Fruit fly (Drosophila melanogaster) whole organism, embryonic: ENCODE measurements around the gene Obp83g.

Experiments
- Antp ChIP-seq: fragments of 200-800 bp; sonication (Bioruptor generic); optimal IDR thresholded peaks from 3 replicates; lab custom pipeline; 2016; ENCODE audit warnings: missing biosample characterization, missing genetic modification characterization
- BEAF-32 ChIP-seq: fragments of 200-800 bp; sonication (Bioruptor generic); optimal IDR thresholded peaks from 3 replicates; lab custom pipeline; 2017; ENCODE audit warnings: missing biosample characterization, missing genetic modification characterization, mild to moderate bottlenecking, moderate library complexity, missing genetic modification reagents
- Bdp1 ChIP-seq: fragments of 200-800 bp; sonication (Bioruptor generic); optimal IDR thresholded peaks from 3 replicates; lab custom pipeline; 2016; ENCODE audit warnings: missing biosample characterization, missing genetic modification characterization
- C15 ChIP-seq: fragments of 200-800 bp; sonication (Bioruptor generic); IDR thresholded peaks from 3 replicates; pipeline ENCODE4 v1.3.6; 2022; ENCODE audit warnings: missing biosample characterization, missing genetic modification characterization
- CG10267 ChIP-seq: fragments of 200-800 bp; sonication (Bioruptor generic); optimal IDR thresholded peaks from 2 replicates; lab custom pipeline; 2018; ENCODE audit warnings: missing biosample characterization, mild to moderate bottlenecking, missing genetic modification characterization, moderate library complexity
- CG10274 ChIP-seq: fragments of 200-800 bp; sonication (Bioruptor generic); optimal IDR thresholded peaks from 3 replicates; lab custom pipeline; 2017; ENCODE audit warnings: missing biosample characterization, mild to moderate bottlenecking, missing genetic modification characterization
- CG12236 ChIP-seq: fragments of 200-800 bp; sonication (Bioruptor generic); optimal IDR thresholded peaks from 2 replicates; lab custom pipeline; 2016; ENCODE audit warnings: missing biosample characterization, missing genetic modification characterization
- CG13123 ChIP-seq: fragments of 200-800 bp; sonication (Bioruptor generic); optimal IDR thresholded peaks from 2 replicates; lab custom pipeline; 2016; ENCODE audit warnings: missing biosample characterization, missing genetic modification characterization
- CG13296 ChIP-seq: fragments of 200-800 bp; sonication (Bioruptor generic); optimal IDR thresholded peaks from 3 replicates; lab custom pipeline; 2018; ENCODE audit warnings: missing biosample characterization, mild to moderate bottlenecking, missing genetic modification characterization
- CG14710 ChIP-seq: fragments of 200-800 bp; sonication (Bioruptor generic); optimal IDR thresholded peaks from 3 replicates; lab custom pipeline; 2019; ENCODE audit warnings: missing biosample characterization, mild to moderate bottlenecking, missing genetic modification characterization, moderate library complexity
- CG16813 ChIP-seq: fragments of 200-800 bp; sonication (Bioruptor generic); IDR thresholded peaks from 3 replicates; pipeline ENCODE4 v1.3.6; 2022; ENCODE audit warnings: missing biosample characterization, missing genetic modification characterization; ENCODE audit not compliant: partially characterized antibody
- CG17385 ChIP-seq: fragments of 200-800 bp; sonication (Bioruptor generic); optimal IDR thresholded peaks from 3 replicates; lab custom pipeline; 2018; ENCODE audit warnings: missing biosample characterization, mild to moderate bottlenecking, missing genetic modification characterization
- CG33557 ChIP-seq: fragments of 200-800 bp; sonication (Bioruptor generic); optimal IDR thresholded peaks from 2 replicates; lab custom pipeline; 2019; ENCODE audit warnings: missing biosample characterization, mild to moderate bottlenecking, missing genetic modification characterization, moderate library complexity
- CG4404 ChIP-seq: fragments of 200-800 bp; sonication (Bioruptor generic); IDR thresholded peaks from 2 replicates; pipeline ENCODE4 v1.3.6; 2022; ENCODE audit warnings: missing biosample characterization, missing genetic modification characterization
- CG4730 ChIP-seq: fragments of 200-800 bp; sonication (Bioruptor generic); IDR thresholded peaks from 2 replicates; pipeline ENCODE4 v1.3.6; 2022; ENCODE audit warnings: missing biosample characterization, missing genetic modification characterization
- CG5245 ChIP-seq: fragments of 200-800 bp; sonication (Bioruptor generic); optimal IDR thresholded peaks from 3 replicates; lab custom pipeline; 2016; ENCODE audit warnings: missing biosample characterization, missing genetic modification characterization
- CG6854 ChIP-seq: fragments of 200-800 bp; sonication (Bioruptor generic); optimal IDR thresholded peaks from 3 replicates; lab custom pipeline; 2017; ENCODE audit warnings: missing biosample characterization, mild to moderate bottlenecking, missing genetic modification characterization
- CG9215 ChIP-seq: fragments of 200-800 bp; sonication (Bioruptor generic); IDR thresholded peaks from 2 replicates; pipeline ENCODE4 v1.3.6; 2022; ENCODE audit warnings: missing biosample characterization, missing genetic modification characterization
- CG9727 ChIP-seq: fragments of 200-800 bp; sonication (Bioruptor generic); optimal IDR thresholded peaks from 3 replicates; lab custom pipeline; 2017; ENCODE audit warnings: missing biosample characterization, mild to moderate bottlenecking, missing genetic modification characterization
- CG9876 ChIP-seq: fragments of 200-800 bp; sonication (Bioruptor generic); optimal IDR thresholded peaks from 2 replicates; lab custom pipeline; 2016; ENCODE audit warnings: missing biosample characterization, missing genetic modification characterization
- Chrac-16 ChIP-seq: fragments of 200-800 bp; sonication (Bioruptor generic); optimal IDR thresholded peaks from 3 replicates; lab custom pipeline; 2016; ENCODE audit warnings: missing biosample characterization, missing genetic modification characterization
- Dref ChIP-seq: fragments of 200-800 bp; sonication (Bioruptor generic); IDR thresholded peaks from 2 replicates; pipeline ENCODE4 v1.3.6; 2022; ENCODE audit warnings: missing biosample characterization, missing genetic modification characterization
- GATAe ChIP-seq: fragments of 200-800 bp; sonication (Bioruptor generic); conservative IDR thresholded peaks from 2 replicates; pipeline ENCODE4 v1.3.6; 2022; ENCODE audit warnings: missing biosample characterization, missing genetic modification characterization
- Hsf ChIP-seq: fragments of 200-800 bp; sonication (Bioruptor generic); optimal IDR thresholded peaks from 3 replicates; lab custom pipeline; 2016; ENCODE audit warnings: missing biosample characterization, missing genetic modification characterization
- Mes4 ChIP-seq: fragments of 200-800 bp; sonication (Bioruptor generic); optimal IDR thresholded peaks from 2 replicates; lab custom pipeline; 2016; ENCODE audit warnings: missing biosample characterization, missing genetic modification characterization
- Nf-YA ChIP-seq: fragments of 200-800 bp; sonication (Bioruptor generic); IDR thresholded peaks from 2 replicates; pipeline ENCODE4 v1.3.6; 2022; ENCODE audit warnings: missing biosample characterization, missing genetic modification characterization
- Ravus ChIP-seq: fragments of 200-800 bp; sonication (Bioruptor generic); IDR thresholded peaks from 2 replicates; pipeline ENCODE4 v1.3.6; 2022; ENCODE audit warnings: missing biosample characterization, missing genetic modification characterization
- Rfx ChIP-seq: fragments of 200-800 bp; sonication (Bioruptor generic); IDR thresholded peaks from 2 replicates; pipeline ENCODE4 v1.3.6; 2022; ENCODE audit warnings: missing biosample characterization, missing genetic modification characterization
- Scr ChIP-seq: fragments of 200-800 bp; sonication (Bioruptor generic); IDR thresholded peaks from 2 replicates; pipeline ENCODE4 v1.3.6; 2022; ENCODE audit warnings: missing biosample characterization, missing genetic modification characterization; ENCODE audit not compliant: partially characterized antibody
- Sin3A ChIP-seq: fragments of >200 bp; optimal IDR thresholded peaks from 2 replicates; lab custom pipeline; 2018
- Sry-δ ChIP-seq: fragments of 200-800 bp; sonication (Bioruptor generic); optimal IDR thresholded peaks from 2 replicates; lab custom pipeline; 2016; ENCODE audit warnings: missing biosample characterization, missing genetic modification characterization
- Trl ChIP-seq, 3 experiments: fragments of >200 bp in 2 of 3; fragments of 200-800 bp in 1 of 3; sonication (Bioruptor generic) in 1 of 3; optimal IDR thresholded peaks; 2 replicates in 1 of 3; 3 replicates in 2 of 3; lab custom pipeline; 2016 to 2017; ENCODE audit warnings: missing biosample characterization in 1 of 3, missing genetic modification characterization in 1 of 3
- cato ChIP-seq: fragments of 200-800 bp; sonication (Bioruptor generic); optimal IDR thresholded peaks from 2 replicates; lab custom pipeline; 2016; ENCODE audit warnings: missing biosample characterization, missing genetic modification characterization, borderline replicate concordance
- chm ChIP-seq: fragments of 200-800 bp; sonication (Bioruptor generic); IDR thresholded peaks from 2 replicates; pipeline ENCODE4 v1.3.6; 2022; ENCODE audit warnings: missing biosample characterization, missing genetic modification characterization
- dpn ChIP-seq, 2 experiments: fragments of 200-800 bp; sonication (Bioruptor generic); optimal IDR thresholded peaks; 3 replicates each; lab custom pipeline; 2016; ENCODE audit warnings: missing biosample characterization in 2 of 2, missing genetic modification characterization in 2 of 2
- esg ChIP-seq: fragments of 200-800 bp; sonication (Bioruptor generic); conservative IDR thresholded peaks from 2 replicates; pipeline ENCODE4 v1.3.6; 2022; ENCODE audit warnings: missing biosample characterization, missing genetic modification characterization
- ftz-f1 ChIP-seq: fragments of 200-800 bp; sonication (Bioruptor generic); optimal IDR thresholded peaks from 2 replicates; lab custom pipeline; 2016; ENCODE audit warnings: missing biosample characterization, missing genetic modification characterization
- gsb ChIP-seq: fragments of 200-800 bp; sonication (Bioruptor generic); IDR thresholded peaks from 2 replicates; pipeline ENCODE4 v1.3.6; 2022; ENCODE audit warnings: missing biosample characterization, missing genetic modification characterization
- gsb-n ChIP-seq: fragments of 200-800 bp; sonication (Bioruptor generic); optimal IDR thresholded peaks from 3 replicates; lab custom pipeline; 2018; ENCODE audit warnings: missing biosample characterization, mild to moderate bottlenecking, missing genetic modification characterization
- gt ChIP-seq: fragments of 200-800 bp; sonication (Bioruptor generic); IDR thresholded peaks from 2 replicates; pipeline ENCODE4 v1.3.6; 2022; ENCODE audit warnings: missing biosample characterization, missing genetic modification characterization
- maf-S ChIP-seq: fragments of 200-800 bp; sonication (Bioruptor generic); optimal IDR thresholded peaks from 2 replicates; lab custom pipeline; 2016; ENCODE audit warnings: missing biosample characterization, missing genetic modification characterization
- nau ChIP-seq: fragments of 200-800 bp; sonication (Bioruptor generic); optimal IDR thresholded peaks from 3 replicates; lab custom pipeline; 2017; ENCODE audit warnings: missing biosample characterization, mild to moderate bottlenecking, missing genetic modification characterization, missing genetic modification reagents
- oc ChIP-seq: fragments of 200-800 bp; sonication (Bioruptor generic); optimal IDR thresholded peaks from 2 replicates; lab custom pipeline; 2018; ENCODE audit warnings: missing biosample characterization, mild to moderate bottlenecking, missing genetic modification characterization, moderate library complexity
- onecut ChIP-seq: fragments of 200-800 bp; sonication (Bioruptor generic); IDR thresholded peaks from 2 replicates; pipeline ENCODE4 v1.3.6; 2022; ENCODE audit warnings: missing biosample characterization, missing genetic modification characterization
- p53 ChIP-seq: fragments of 200-800 bp; sonication (Bioruptor generic); optimal IDR thresholded peaks from 2 replicates; lab custom pipeline; 2016; ENCODE audit warnings: missing biosample characterization, missing genetic modification characterization
- pum ChIP-seq: fragments of 200-800 bp; sonication (Bioruptor generic); optimal IDR thresholded peaks from 2 replicates; lab custom pipeline; 2016; ENCODE audit warnings: missing biosample characterization, missing genetic modification characterization
- pzg ChIP-seq: fragments of 200-800 bp; sonication (Bioruptor generic); optimal IDR thresholded peaks from 3 replicates; lab custom pipeline; 2018; ENCODE audit warnings: missing biosample characterization, mild to moderate bottlenecking, missing genetic modification characterization, moderate library complexity
- row ChIP-seq: fragments of 200-800 bp; sonication (Bioruptor generic); IDR thresholded peaks from 3 replicates; pipeline ENCODE4 v1.3.6; 2022; ENCODE audit warnings: missing biosample characterization, missing genetic modification characterization
- so ChIP-seq: fragments of 200-800 bp; sonication (Bioruptor generic); IDR thresholded peaks from 3 replicates; pipeline ENCODE4 v1.3.6; 2022; ENCODE audit warnings: missing biosample characterization, missing genetic modification characterization
- sob ChIP-seq: fragments of 200-800 bp; sonication (Bioruptor generic); IDR thresholded peaks from 2 replicates; pipeline ENCODE4 v1.3.6; 2022; ENCODE audit warnings: missing biosample characterization, missing genetic modification characterization
- zf30C ChIP-seq: fragments of 200-800 bp; sonication (Bioruptor generic); optimal IDR thresholded peaks from 3 replicates; lab custom pipeline; 2018; ENCODE audit warnings: missing biosample characterization, mild to moderate bottlenecking, missing genetic modification characterization

The Obp83g gene

dm6 chr3R:6112252-6112995, at the start of gene Obp83g (continued):
- TF ChIP-seq Dref (GFP tag; lab: Robert Waterston, UW) (no peak), oc (tag; lab: Kevin White, UChicago) (no peak), pzg (GFP tag; lab: Kevin White, UChicago) (no peak), Chrac-16 (GFP tag; lab: Kevin White, UChicago) (no peak), BEAF-32 (no peak), CG14710 (tag; lab: Kevin White, UChicago) (no peak), CG9876 (GFP tag; lab: Kevin White, UChicago) (no peak), esg (GFP tag; lab: Robert Waterston, UW) (no peak), CG33557 (no peak), CG13123 (GFP tag; lab: Kevin White, UChicago) (no peak), Hsf (GFP tag; lab: Kevin White, UChicago) (peak; percentile 36), nau (GFP tag; lab: Kevin White, UChicago) (no peak), gt (GFP tag; lab: Robert Waterston, UW) (no peak), Ravus (GFP tag; lab: Robert Waterston, UW) (no peak), CG17385 (GFP tag; lab: Kevin White, UChicago) (peak; percentile 36), ftz-f1 (no peak), Sry-δ (GFP tag; lab: Kevin White, UChicago) (no peak), maf-S (no peak), CG12236 (no peak), Bdp1 (GFP tag; lab: Kevin White, UChicago) (no peak), CG9727 (GFP tag; lab: Kevin White, UChicago) (peak; percentile 18), onecut (GFP tag; lab: Robert Waterston, UW) (no peak), sob (GFP tag; lab: Robert Waterston, UW) (no peak), Mes4 (GFP tag; lab: Kevin White, UChicago) (no peak), cato (GFP tag; lab: Kevin White, UChicago) (no peak), Scr (GFP tag; lab: Robert Waterston, UW) (no peak), dpn (GFP tag; optimal IDR thresholded peaks at IDR 0.05; lab: Kevin White, UChicago) (peak in 1 of 2 experiments; percentile 46), so (GFP tag; lab: Robert Waterston, UW) (no peak), Rfx (peak; percentile 66), CG13296 (GFP tag; lab: Kevin White, UChicago) (peak; percentile 55), CG5245 (GFP tag; lab: Kevin White, UChicago) (no peak), row (GFP tag; lab: Robert Waterston, UW) (peak; percentile 83), CG9215 (peak; percentile 56), zf30C (no peak), GATAe (GFP tag; lab: Robert Waterston, UW) (no peak), gsb-n (no peak), Antp (peak; percentile 17), pum (GFP tag; lab: Kevin White, UChicago) (peak; percentile 10), Trl (optimal IDR thresholded peaks at IDR 0.05; lab: Kevin White, UChicago) (no peak), Trl (GFP tag; optimal IDR thresholded peaks at IDR 0.05; lab: Kevin White, UChicago) (no peak), Nf-YA (GFP tag; lab: Robert Waterston, UW) (no peak), Sin3A (no peak), CG10267 (tag; lab: Kevin White, UChicago) (no peak), CG6854 (peak; percentile 19), chm (GFP tag; lab: Robert Waterston, UW) (no peak), CG4404 (no peak), gsb (GFP tag; lab: Robert Waterston, UW) (no peak), CG4730 (peak; percentile 40; the same call in 1 of the 2 replicates), p53 (no peak), C15 (GFP tag; lab: Robert Waterston, UW) (no peak), CG16813 (GFP tag; lab: Robert Waterston, UW) (no peak), CG10274 (GFP tag; lab: Kevin White, UChicago) (peak; percentile 31)
